Fruit fly (Drosophila melanogaster): ENCODE data around the gene Ude.

DNA sequence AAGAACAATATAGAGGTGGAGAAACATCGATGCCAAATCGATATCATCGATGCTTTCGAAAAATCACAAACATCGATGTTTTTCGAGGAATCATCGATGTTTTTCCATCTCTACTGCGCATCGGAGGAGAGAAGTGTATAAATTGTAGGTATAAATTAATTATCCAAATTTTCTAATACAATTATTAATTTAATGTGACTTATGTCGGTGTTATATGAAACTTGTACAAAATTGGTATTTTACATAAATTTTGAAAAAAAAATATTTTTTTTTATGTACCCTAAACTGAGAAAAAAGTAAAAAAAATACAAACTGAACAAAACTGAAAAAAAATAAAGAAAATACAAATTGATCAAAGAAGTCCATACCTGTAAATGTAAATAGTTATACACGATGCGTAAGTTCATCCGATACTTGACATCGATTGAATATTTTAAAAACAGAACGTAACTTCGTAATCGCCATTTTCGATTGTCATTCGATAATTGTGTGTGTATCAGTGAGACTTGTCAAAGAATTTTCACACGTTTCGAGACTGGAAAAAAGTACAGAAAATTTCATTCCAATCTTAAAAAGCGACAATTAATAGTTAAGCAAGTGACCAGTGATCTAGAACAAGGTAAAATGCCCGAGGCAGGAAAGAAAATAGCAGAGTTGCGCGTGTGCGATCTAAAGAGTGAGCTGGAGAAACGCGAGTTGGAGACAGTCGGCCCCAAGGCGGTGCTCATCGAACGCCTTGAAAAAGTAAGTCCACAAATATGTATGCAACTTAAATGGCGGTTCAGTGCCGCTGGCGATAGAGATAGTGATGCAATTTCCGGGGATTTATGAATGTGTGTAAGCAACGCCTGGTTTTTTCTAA, 17.8 kb upstream of the Ude start, which contains the start of the genes CG5808 and Saf-B:
- no peak for TF ChIP-seq psq (optimal IDR thresholded peaks at IDR 0.05)
- no peak for TF ChIP-seq ttk (optimal IDR thresholded peaks at IDR 0.05)
- TF ChIP-seq Sin3A (optimal IDR thresholded peaks at IDR 0.05), result no peak
